Worm (Caenorhabditis elegans) whole organism, early embryonic: ENCODE results near the gene frl-1.

Experiments
- aly-1 ChIP-seq: sonication (generic microtip); optimal IDR thresholded peaks from 2 replicates; lab custom pipeline; 2016; ENCODE audit warnings: missing genetic modification characterization, missing compliant biosample characterization
- ama-1 ChIP-seq: fragments of 150-350 bp; optimal IDR thresholded peaks from 2 replicates; lab custom pipeline; 2014
- pes-1 ChIP-seq: fragments of 200-800 bp; sonication (Bioruptor generic); IDR thresholded peaks from 2 replicates; pipeline ENCODE4 v1.3.6; 2022; ENCODE audit warnings: missing genetic modification reagents, missing genetic modification characterization, missing compliant biosample characterization

DNA sequence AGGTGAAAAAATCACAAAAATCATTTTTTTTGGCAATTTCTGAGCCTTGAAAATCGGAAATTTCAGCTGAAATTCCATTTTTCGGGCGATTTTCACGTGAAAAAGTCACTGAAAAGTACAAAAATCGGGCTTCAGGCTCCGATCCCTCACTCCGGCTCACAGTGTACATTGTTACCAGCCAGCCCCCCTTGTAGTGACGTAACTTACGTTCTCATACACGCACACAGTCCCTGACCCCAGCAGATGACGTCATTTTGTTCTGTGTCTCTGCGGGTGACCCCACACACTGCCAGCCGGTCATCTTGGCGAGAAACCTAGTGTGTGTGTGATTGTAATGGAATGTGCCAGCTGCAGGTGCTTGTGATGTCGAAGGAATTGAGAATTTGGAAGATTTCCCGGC, 35.2 kb downstream of the frl-1 start:
- no peak for TF ChIP-seq pes-1 (GFP tag; lab: Robert Waterston, UW)
- TF ChIP-seq ama-1 (lab: Kevin White, UChicago) = no peak
- no peak for TF ChIP-seq aly-1 (tag; lab: Kevin White, UChicago)
